Worm (Caenorhabditis elegans) whole organism, L4 larva: Measurements from ENCODE around the gene smc-3.

Experiments
- ceh-28 ChIP-seq: fragments of 150-350 bp; optimal IDR thresholded peaks from 2 replicates; lab custom pipeline; 2014; ENCODE audit warnings: missing biosample characterization, missing genetic modification reagents, missing genetic modification characterization
- ceh-82 ChIP-seq: sonication (generic microtip); optimal IDR thresholded peaks from 2 replicates; lab custom pipeline; 2017; ENCODE audit warnings: missing biosample characterization, missing genetic modification characterization
- duxl-1 ChIP-seq: sonication (generic microtip); optimal IDR thresholded peaks from 2 replicates; lab custom pipeline; 2016; ENCODE audit warnings: mild to moderate bottlenecking, missing genetic modification characterization, moderate library complexity, missing compliant biosample characterization; ENCODE audit not compliant: poor library complexity
- nhr-6 ChIP-seq: fragments of 150-350 bp; optimal IDR thresholded peaks from 2 replicates; lab custom pipeline; 2014; ENCODE audit warnings: missing biosample characterization, missing genetic modification characterization
- nhr-77 ChIP-seq: fragments of 150-350 bp; optimal IDR thresholded peaks from 2 replicates; lab custom pipeline; 2014; ENCODE audit warnings: missing biosample characterization, missing genetic modification characterization
- snpc-4 ChIP-seq: fragments of 150-350 bp; optimal IDR thresholded peaks from 2 replicates; lab custom pipeline; 2014; ENCODE audit warnings: missing biosample characterization, missing genetic modification characterization
- zag-1 ChIP-seq: fragments of 150-350 bp; optimal IDR thresholded peaks from 2 replicates; lab custom pipeline; 2014; ENCODE audit warnings: missing biosample characterization, missing genetic modification characterization

ce11 chrIII:11267372-11267771, 23.3 kb upstream of the smc-3 start:
- no peak for TF ChIP-seq nhr-6
- TF ChIP-seq nhr-77 (tag; lab: Kevin White, UChicago): no peak
- no peak for TF ChIP-seq ceh-28 (tag; lab: Kevin White, UChicago)
- TF ChIP-seq duxl-1 (tag; lab: Kevin White, UChicago): no peak
- TF ChIP-seq zag-1 (tag; lab: Kevin White, UChicago): no peak
- no peak for TF ChIP-seq ceh-82 (tag; lab: Kevin White, UChicago)
- TF ChIP-seq snpc-4 (tag; lab: Kevin White, UChicago): no peak
